Fruit fly (Drosophila melanogaster): ENCODE results near the gene kipf.
A peak's percentile ranks its signal among the peaks of the same experiment; 100 is the strongest.

kipf gene

DNA sequence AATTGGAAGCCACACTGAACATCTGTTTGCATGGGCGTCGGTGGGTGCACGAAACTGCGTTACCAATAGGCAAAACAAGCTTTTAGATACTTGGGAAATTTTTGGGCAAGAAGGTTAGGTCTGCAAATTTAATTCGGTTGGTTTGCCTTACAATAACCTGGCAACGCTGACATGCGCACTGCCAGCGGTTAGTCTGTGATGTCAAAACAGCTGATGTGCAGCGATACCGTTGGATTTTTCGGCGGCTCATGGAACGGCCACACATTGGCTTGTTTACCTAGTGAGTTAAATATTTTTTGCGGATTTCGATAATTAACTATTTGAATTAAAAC lies 26.8 kb upstream of the kipf start, which contains the start of gene ArgRS-m (continued):
- peak; percentile 30 for TF ChIP-seq Deaf1 (tag; optimal IDR thresholded peaks at IDR 0.05)
- no peak for TF ChIP-seq CG3838 (GFP tag; optimal IDR thresholded peaks at IDR 0.05)
- peak; percentile 47 for TF ChIP-seq Sox102F (GFP tag; optimal IDR thresholded peaks at IDR 0.05)
- TF ChIP-seq CG3163 (GFP tag; optimal IDR thresholded peaks at IDR 0.05): peak; percentile 58
- no peak for TF ChIP-seq Atf-2 (GFP tag; optimal IDR thresholded peaks at IDR 0.05)
- TF ChIP-seq dpn (GFP tag; optimal IDR thresholded peaks at IDR 0.05): peak; percentile 54
- TF ChIP-seq rib (GFP tag; IDR thresholded peaks at IDR 0.05): no peak
- TF ChIP-seq CG13775 (GFP tag; optimal IDR thresholded peaks at IDR 0.05): peak; percentile 62
- no peak for TF ChIP-seq MTF-1 (GFP tag; optimal IDR thresholded peaks at IDR 0.05; ENCODE audit: borderline replicate concordance)
- peak; percentile 76 for TF ChIP-seq Sin3A (optimal IDR thresholded peaks at IDR 0.05)
- TF ChIP-seq CG15479 (GFP tag; optimal IDR thresholded peaks at IDR 0.05): no peak
- TF ChIP-seq HmgD (GFP tag; optimal IDR thresholded peaks at IDR 0.05): no peak
- TF ChIP-seq CG3847 (GFP tag; IDR thresholded peaks at IDR 0.05): peak; percentile 62; the same call in 1 of the 2 replicates
- TF ChIP-seq Usf (GFP tag; optimal IDR thresholded peaks at IDR 0.05): peak; percentile 1
- TF ChIP-seq CG10366 (GFP tag; IDR thresholded peaks at IDR 0.05): no peak; the same call in 1 of the 2 replicates
- peak; percentile 67 for TF ChIP-seq CG13624 (GFP tag; optimal IDR thresholded peaks at IDR 0.05)
- TF ChIP-seq sob (GFP tag; IDR thresholded peaks at IDR 0.05): no peak
- peak; percentile 53 for TF ChIP-seq PHDP (tag; optimal IDR thresholded peaks at IDR 0.05)
- peak; percentile 65 for TF ChIP-seq HmgZ (tag; optimal IDR thresholded peaks at IDR 0.05)

DNA sequence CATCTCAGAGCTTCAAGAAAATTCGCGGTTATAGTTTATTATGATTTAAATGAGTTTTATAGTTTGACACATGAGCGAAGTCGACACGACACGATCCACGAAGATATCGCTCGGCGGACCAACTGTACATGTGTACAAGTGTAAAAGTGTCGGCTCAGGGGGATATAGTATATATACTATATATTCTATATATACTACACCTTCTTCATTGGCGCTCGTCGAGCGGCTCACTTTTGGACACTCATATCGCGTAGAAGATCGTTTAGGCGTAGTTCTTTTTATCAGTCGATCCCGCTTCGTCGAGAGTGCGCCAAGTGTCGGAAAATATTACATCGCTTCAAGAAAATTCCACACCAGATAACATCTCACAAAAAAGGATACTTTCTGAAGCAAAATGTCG lies 22.6 kb upstream of the kipf start, which contains the start of gene wtrw:
TSS of gene wtrw (plus strand) at position 301 of the 400 bp plus-strand sequence.
- TF ChIP-seq tll (GFP tag; optimal IDR thresholded peaks at IDR 0.05) (no peak), CG30431 (GFP tag; optimal IDR thresholded peaks at IDR 0.05) (no peak)

DNA sequence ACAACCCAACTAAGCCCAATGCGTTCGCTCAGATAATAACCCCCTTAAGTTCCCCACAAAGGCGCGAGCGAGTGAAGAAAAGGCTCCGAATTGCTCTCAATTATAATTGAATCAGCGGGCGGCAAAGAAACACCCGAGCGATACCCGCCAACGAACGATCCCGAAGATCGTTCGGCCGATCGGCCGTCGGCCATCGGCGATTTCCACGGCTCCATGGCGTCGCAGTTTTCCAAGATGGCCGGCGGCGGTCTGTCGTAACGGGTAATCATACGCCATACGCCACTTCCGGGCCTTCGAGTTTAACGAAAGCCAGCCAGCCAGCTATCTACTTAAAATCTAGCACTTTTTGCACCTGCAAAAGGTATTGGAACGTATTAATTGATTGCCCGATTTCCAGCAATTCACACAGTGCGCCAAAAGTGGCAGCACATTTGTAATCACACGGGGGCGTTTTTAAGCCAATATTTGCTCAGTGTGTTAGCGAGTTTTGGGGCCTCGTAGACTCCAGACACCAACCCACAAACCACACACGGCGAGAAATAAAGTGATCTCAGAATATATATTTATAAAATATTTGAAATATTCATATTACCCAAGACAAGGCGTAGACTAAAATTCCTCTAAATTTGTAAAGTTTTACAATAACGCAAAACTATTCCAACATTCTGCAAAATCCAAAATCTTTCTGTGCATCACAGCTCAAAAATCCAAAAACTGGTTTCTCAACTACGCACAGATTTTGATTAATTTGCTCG lies 21.2 kb upstream of the kipf start:
- TF ChIP-seq slp2 (GFP tag; optimal IDR thresholded peaks at IDR 0.05): no peak
- TF ChIP-seq sens (GFP tag): no peak
- TF ChIP-seq H15 (GFP tag; IDR thresholded peaks at IDR 0.05): peak; percentile 59; the same call in 2 of the 3 replicates
- peak; percentile 21 for TF ChIP-seq PHDP (tag; optimal IDR thresholded peaks at IDR 0.05)
- TF ChIP-seq Poxn (GFP tag; IDR thresholded peaks at IDR 0.05): no peak
- no peak for TF ChIP-seq CG7745 (tag; optimal IDR thresholded peaks at IDR 0.05)
- TF ChIP-seq CG4617 (GFP tag; optimal IDR thresholded peaks at IDR 0.05; ENCODE audit: borderline replicate concordance): no peak
- TF ChIP-seq CG31388 (GFP tag; optimal IDR thresholded peaks at IDR 0.05): no peak
- TF ChIP-seq odd (GFP tag; optimal IDR thresholded peaks at IDR 0.05): peak; percentile 36
- TF ChIP-seq Fer2 (tag; optimal IDR thresholded peaks at IDR 0.05): no peak
- TF ChIP-seq tup (GFP tag; optimal IDR thresholded peaks at IDR 0.05): no peak
- no peak for TF ChIP-seq CG8281 (tag; optimal IDR thresholded peaks at IDR 0.05)
- TF ChIP-seq CTCF (GFP tag; optimal IDR thresholded peaks at IDR 0.05): no peak
- TF ChIP-seq hth (optimal IDR thresholded peaks at IDR 0.05): no peak
- TF ChIP-seq cg (GFP tag; optimal IDR thresholded peaks at IDR 0.05): no peak
- TF ChIP-seq insv (GFP tag; optimal IDR thresholded peaks at IDR 0.05): no peak
- TF ChIP-seq CG18476 (GFP tag; optimal IDR thresholded peaks at IDR 0.05): no peak
- TF ChIP-seq Myb (GFP tag; optimal IDR thresholded peaks at IDR 0.05): no peak
- TF ChIP-seq dimm (GFP tag; IDR thresholded peaks at IDR 0.05): no peak
- TF ChIP-seq CG11696 (GFP tag; IDR thresholded peaks at IDR 0.05): 0 out of 2 replicates have a peak, but pooled peaks have one; percentile 13
- TF ChIP-seq HLH4C (GFP tag; IDR thresholded peaks at IDR 0.05; ENCODE audit: partially characterized antibody): no peak
- no peak for TF ChIP-seq run (tag; optimal IDR thresholded peaks at IDR 0.05)
- no peak for TF ChIP-seq D (optimal IDR thresholded peaks at IDR 0.05)
- no peak for TF ChIP-seq D (GFP tag; optimal IDR thresholded peaks at IDR 0.05)
- TF ChIP-seq pum (GFP tag; optimal IDR thresholded peaks at IDR 0.05): no peak
- no peak for TF ChIP-seq CG17802 (tag; optimal IDR thresholded peaks at IDR 0.05)
- TF ChIP-seq repo (GFP tag; optimal IDR thresholded peaks at IDR 0.05): no peak
- no peak for TF ChIP-seq sc (optimal IDR thresholded peaks at IDR 0.05)
- no peak for TF ChIP-seq sc (GFP tag; optimal IDR thresholded peaks at IDR 0.05)
- no peak for TF ChIP-seq ato (GFP tag; IDR thresholded peaks at IDR 0.05; ENCODE audit: partially characterized antibody)
